Fruit fly (Drosophila melanogaster): ENCODE results near the gene AP-2sigma.

- TF ChIP-seq dl (GFP tag; optimal IDR thresholded peaks at IDR 0.05; ENCODE audit: insufficient read depth in 1 of 2, partially characterized antibody in 2 of 2): no peak
- no peak for TF ChIP-seq foxo (GFP tag; optimal IDR thresholded peaks at IDR 0.05)
- TF ChIP-seq Abd-B (GFP tag; optimal IDR thresholded peaks at IDR 0.05): no peak
- TF ChIP-seq Sp1 (GFP tag; optimal IDR thresholded peaks at IDR 0.05): no peak
- no peak for TF ChIP-seq usp (GFP tag; optimal IDR thresholded peaks at IDR 0.05)
- no peak for TF ChIP-seq lola (GFP tag; optimal IDR thresholded peaks at IDR 0.05)
- TF ChIP-seq Hr83 (GFP tag; optimal IDR thresholded peaks at IDR 0.05; ENCODE audit: poor library complexity, severe bottlenecking): no peak
- no peak for TF ChIP-seq br (GFP tag; optimal IDR thresholded peaks at IDR 0.05)
- TF ChIP-seq h (GFP tag; optimal IDR thresholded peaks at IDR 0.05): no peak
- TF ChIP-seq Dfd (GFP tag; optimal IDR thresholded peaks at IDR 0.05): no peak
Observed at dm6 chr3R:21282897-21283296, 13.0 kb upstream of the AP-2sigma start, which contains the start of gene CG17298.
